Worm (Caenorhabditis elegans) whole organism, L4 larva: ENCODE measurements around the gene hsp-16.41.

Experiments
- lin-39 ChIP-seq: fragments of 150-350 bp; optimal IDR thresholded peaks from 2 replicates; lab custom pipeline; 2014; ENCODE audit warnings: missing biosample characterization, missing genetic modification reagents, missing genetic modification characterization
- nhr-77 ChIP-seq: fragments of 150-350 bp; optimal IDR thresholded peaks from 2 replicates; lab custom pipeline; 2014; ENCODE audit warnings: missing biosample characterization, missing genetic modification characterization
- ztf-7 ChIP-seq: fragments of 150-350 bp; optimal IDR thresholded peaks from 2 replicates; lab custom pipeline; 2014; ENCODE audit warnings: missing biosample characterization, missing genetic modification characterization

DNA sequence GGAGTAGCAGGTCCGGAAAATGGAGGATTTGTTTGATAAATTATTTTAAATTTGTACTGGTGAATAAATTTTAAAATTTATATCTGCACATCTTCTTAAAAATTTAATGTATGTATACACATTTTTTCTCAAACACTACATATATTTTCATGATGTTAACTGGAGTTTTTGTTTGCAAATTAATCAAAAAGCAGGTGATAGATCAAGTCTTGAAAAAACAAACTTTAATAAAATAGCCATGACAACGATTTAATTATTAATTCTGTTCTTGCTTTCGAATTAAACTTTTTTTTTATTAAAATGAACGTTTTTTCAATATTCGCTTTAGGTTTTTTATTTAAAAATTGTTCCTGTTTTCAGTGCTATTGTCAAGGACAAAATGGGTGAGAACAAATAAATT lies 10.8 kb upstream of the hsp-16.41 start, which contains the start of gene F36H9.1:
- TF ChIP-seq lin-39 (tag; lab: Kevin White, UChicago) (no peak), ztf-7 (no peak), nhr-77 (tag; lab: Kevin White, UChicago) (no peak)
